Fruit fly (Drosophila melanogaster) whole organism, embryonic: ENCODE measurements around the gene HDAC6.

ENCODE experiments used
- ATbp ChIP-seq: fragments of 200-800 bp; sonication (Bioruptor generic); optimal IDR thresholded peaks from 2 replicates; lab custom pipeline; 2017; ENCODE audit warnings: missing biosample characterization, mild to moderate bottlenecking, missing genetic modification characterization, missing genetic modification reagents
- Atf-2 ChIP-seq: fragments of 200-800 bp; sonication (Bioruptor generic); optimal IDR thresholded peaks from 2 replicates; lab custom pipeline; 2016; ENCODE audit warnings: missing biosample characterization, missing genetic modification characterization
- B-H1 ChIP-seq: fragments of 200-800 bp; sonication (Bioruptor generic); IDR thresholded peaks from 3 replicates; pipeline ENCODE4 v1.3.6; 2022; ENCODE audit warnings: missing biosample characterization, missing genetic modification characterization
- CG10267 ChIP-seq: fragments of 200-800 bp; sonication (Bioruptor generic); optimal IDR thresholded peaks from 2 replicates; lab custom pipeline; 2018; ENCODE audit warnings: missing biosample characterization, mild to moderate bottlenecking, missing genetic modification characterization, moderate library complexity
- CG11456 ChIP-seq: fragments of 200-800 bp; sonication (Bioruptor generic); IDR thresholded peaks from 3 replicates; pipeline ENCODE4 v1.3.6; 2022; ENCODE audit warnings: missing biosample characterization, missing genetic modification characterization
- CG12236 ChIP-seq: fragments of 200-800 bp; sonication (Bioruptor generic); optimal IDR thresholded peaks from 2 replicates; lab custom pipeline; 2016; ENCODE audit warnings: missing biosample characterization, missing genetic modification characterization
- CG12391 ChIP-seq: fragments of 200-800 bp; sonication (Bioruptor generic); optimal IDR thresholded peaks from 3 replicates; lab custom pipeline; 2018; ENCODE audit warnings: missing biosample characterization, mild to moderate bottlenecking, missing genetic modification characterization, moderate library complexity
- CG12744 ChIP-seq: fragments of 200-800 bp; sonication (Bioruptor generic); optimal IDR thresholded peaks from 2 replicates; lab custom pipeline; 2016; ENCODE audit warnings: missing biosample characterization, missing genetic modification characterization
- CG17802 ChIP-seq: fragments of 200-800 bp; sonication (Bioruptor generic); optimal IDR thresholded peaks from 2 replicates; lab custom pipeline; 2018; ENCODE audit warnings: missing biosample characterization, mild to moderate bottlenecking, missing genetic modification characterization, moderate library complexity
- CG17829 ChIP-seq: fragments of 200-800 bp; optimal IDR thresholded peaks from 2 replicates; lab custom pipeline; 2019; ENCODE audit warnings: missing biosample characterization, mild to moderate bottlenecking, missing genetic modification characterization, moderate library complexity
- CG2120 ChIP-seq: fragments of 200-800 bp; sonication (Bioruptor generic); optimal IDR thresholded peaks from 3 replicates; lab custom pipeline; 2016; ENCODE audit warnings: missing biosample characterization, missing genetic modification characterization
- CG2199 ChIP-seq: fragments of 200-800 bp; sonication (Bioruptor generic); IDR thresholded peaks from 3 replicates; pipeline ENCODE4 v1.3.6; 2022; ENCODE audit warnings: missing biosample characterization, missing genetic modification characterization
- CG2712 ChIP-seq: fragments of 200-800 bp; optimal IDR thresholded peaks from 3 replicates; lab custom pipeline; 2019; ENCODE audit warnings: missing biosample characterization, mild to moderate bottlenecking, missing genetic modification characterization, moderate library complexity
- CG30403 ChIP-seq: fragments of 200-800 bp; sonication (Bioruptor generic); optimal IDR thresholded peaks from 3 replicates; lab custom pipeline; 2016; ENCODE audit warnings: missing biosample characterization, missing genetic modification characterization
- CG32532 ChIP-seq: fragments of 200-800 bp; sonication (Bioruptor generic); IDR thresholded peaks from 2 replicates; pipeline ENCODE4 v1.3.6; 2022; ENCODE audit warnings: missing biosample characterization, missing genetic modification characterization
- CG3407 ChIP-seq: fragments of 200-800 bp; sonication (Bioruptor generic); optimal IDR thresholded peaks from 2 replicates; lab custom pipeline; 2018; ENCODE audit warnings: missing biosample characterization, mild to moderate bottlenecking, missing genetic modification characterization
- CG34224 ChIP-seq: fragments of 200-800 bp; sonication (Bioruptor generic); IDR thresholded peaks from 3 replicates; pipeline ENCODE4 v1.3.6; 2022; ENCODE audit warnings: missing biosample characterization, missing genetic modification characterization; ENCODE audit not compliant: partially characterized antibody
- CG34422 ChIP-seq: fragments of 200-800 bp; sonication (Bioruptor generic); IDR thresholded peaks from 3 replicates; pipeline ENCODE4 v1.3.6; 2022; ENCODE audit warnings: missing biosample characterization, missing genetic modification characterization
- CG4424 ChIP-seq: fragments of 200-800 bp; sonication (Bioruptor generic); optimal IDR thresholded peaks from 3 replicates; lab custom pipeline; 2016; ENCODE audit warnings: missing biosample characterization, missing genetic modification characterization
- CG6254 ChIP-seq: fragments of 200-800 bp; sonication (Bioruptor generic); optimal IDR thresholded peaks from 3 replicates; lab custom pipeline; 2017; ENCODE audit warnings: mild to moderate bottlenecking, missing biosample characterization, missing genetic modification reagents, missing genetic modification characterization
- CG6854 ChIP-seq: fragments of 200-800 bp; sonication (Bioruptor generic); optimal IDR thresholded peaks from 3 replicates; lab custom pipeline; 2017; ENCODE audit warnings: missing biosample characterization, mild to moderate bottlenecking, missing genetic modification characterization
- CG9727 ChIP-seq: fragments of 200-800 bp; sonication (Bioruptor generic); optimal IDR thresholded peaks from 3 replicates; lab custom pipeline; 2017; ENCODE audit warnings: missing biosample characterization, mild to moderate bottlenecking, missing genetic modification characterization
- Camta ChIP-seq: fragments of 200-800 bp; sonication (Bioruptor generic); optimal IDR thresholded peaks from 2 replicates; lab custom pipeline; 2016; ENCODE audit warnings: missing biosample characterization, missing genetic modification characterization
- CrebB ChIP-seq: fragments of 200-800 bp; sonication (Bioruptor generic); optimal IDR thresholded peaks from 3 replicates; lab custom pipeline; 2018; ENCODE audit warnings: missing biosample characterization, mild to moderate bottlenecking, missing genetic modification characterization
- Dfd ChIP-seq, 2 experiments: fragments of >200 bp; optimal IDR thresholded peaks; 2 replicates each; lab custom pipeline; 2017; ENCODE audit warnings: missing biosample characterization in 2 of 2, missing genetic modification characterization in 2 of 2
- Ets65A ChIP-seq: fragments of 200-800 bp; sonication (Bioruptor generic); peaks from one replicate; lab custom pipeline; 2016; ENCODE audit warnings: missing biosample characterization, missing genetic modification characterization
- Mad ChIP-seq: fragments of 200-800 bp; sonication (Bioruptor generic); optimal IDR thresholded peaks from 2 replicates; lab custom pipeline; 2016; ENCODE audit warnings: missing biosample characterization, missing genetic modification characterization
- Max ChIP-seq: fragments of 200-800 bp; sonication (Bioruptor generic); optimal IDR thresholded peaks from 2 replicates; lab custom pipeline; 2016; ENCODE audit warnings: missing biosample characterization, mild to moderate bottlenecking, missing genetic modification characterization
- Med ChIP-seq: fragments of 200-800 bp; sonication (Bioruptor generic); peaks from one replicate; lab custom pipeline; 2016; ENCODE audit warnings: missing biosample characterization, missing genetic modification characterization, mild to moderate bottlenecking, inconsistent platforms, moderate library complexity
- NC2β ChIP-seq: fragments of 200-800 bp; sonication (Bioruptor generic); optimal IDR thresholded peaks from 2 replicates; lab custom pipeline; 2016; ENCODE audit warnings: missing biosample characterization, missing genetic modification characterization
- Neu2 ChIP-seq: fragments of 200-800 bp; sonication (Bioruptor generic); optimal IDR thresholded peaks from 3 replicates; lab custom pipeline; 2016; ENCODE audit warnings: missing biosample characterization, missing genetic modification characterization, borderline replicate concordance
- Sox102F ChIP-seq: fragments of 200-800 bp; sonication (Bioruptor generic); optimal IDR thresholded peaks from 2 replicates; lab custom pipeline; 2018; ENCODE audit warnings: missing biosample characterization, mild to moderate bottlenecking, missing genetic modification characterization, moderate library complexity
- Sry-δ ChIP-seq: fragments of 200-800 bp; sonication (Bioruptor generic); optimal IDR thresholded peaks from 2 replicates; lab custom pipeline; 2016; ENCODE audit warnings: missing biosample characterization, missing genetic modification characterization
- TFAM ChIP-seq: fragments of 200-800 bp; sonication (Bioruptor generic); optimal IDR thresholded peaks from 2 replicates; lab custom pipeline; 2017; ENCODE audit warnings: missing biosample characterization, missing genetic modification characterization, inconsistent platforms
- ap ChIP-seq: fragments of 200-800 bp; sonication (Bioruptor generic); IDR thresholded peaks from 2 replicates; pipeline ENCODE4 v1.3.6; 2022; ENCODE audit warnings: missing biosample characterization, missing genetic modification characterization
- bowl ChIP-seq: fragments of 200-800 bp; sonication (Bioruptor generic); IDR thresholded peaks from 2 replicates; pipeline ENCODE4 v1.3.6; 2022; ENCODE audit warnings: missing biosample characterization, missing genetic modification characterization
- br ChIP-seq: fragments of >200 bp; optimal IDR thresholded peaks from 2 replicates; lab custom pipeline; 2017
- btn ChIP-seq: fragments of 200-800 bp; sonication (Bioruptor generic); optimal IDR thresholded peaks from 2 replicates; lab custom pipeline; 2016; ENCODE audit warnings: missing biosample characterization, missing genetic modification characterization
- caup ChIP-seq: fragments of 200-800 bp; sonication (Bioruptor generic); optimal IDR thresholded peaks from 3 replicates; lab custom pipeline; 2017; ENCODE audit warnings: missing biosample characterization, mild to moderate bottlenecking, missing genetic modification characterization, moderate library complexity; ENCODE audit not compliant: severe bottlenecking
- chinmo ChIP-seq: fragments of 200-800 bp; sonication (Bioruptor generic); IDR thresholded peaks from 4 replicates; pipeline ENCODE4 v1.3.6; 2022; ENCODE audit warnings: missing biosample characterization, missing genetic modification characterization; ENCODE audit not compliant: partially characterized antibody
- dmrt99B ChIP-seq: fragments of 200-800 bp; sonication (Bioruptor generic); optimal IDR thresholded peaks from 2 replicates; lab custom pipeline; 2018; ENCODE audit warnings: missing biosample characterization, mild to moderate bottlenecking, missing genetic modification characterization, moderate library complexity
- dysf ChIP-seq: fragments of 200-800 bp; sonication (Bioruptor generic); IDR thresholded peaks from 3 replicates; pipeline ENCODE4 v1.3.6; 2022; ENCODE audit warnings: missing biosample characterization, missing genetic modification characterization
- eve ChIP-seq, 2 experiments: fragments of >200 bp; optimal IDR thresholded peaks; 2 replicates each; lab custom pipeline; 2017; ENCODE audit warnings: missing biosample characterization in 2 of 2, missing genetic modification characterization in 2 of 2
- eyg ChIP-seq: fragments of 200-800 bp; sonication (Bioruptor generic); optimal IDR thresholded peaks from 3 replicates; lab custom pipeline; 2016; ENCODE audit warnings: missing biosample characterization, missing genetic modification characterization
- fd102C ChIP-seq: fragments of 200-800 bp; sonication (Bioruptor generic); optimal IDR thresholded peaks from 2 replicates; lab custom pipeline; 2018; ENCODE audit warnings: missing biosample characterization, mild to moderate bottlenecking, missing genetic modification characterization, moderate library complexity
- maf-S ChIP-seq: fragments of 200-800 bp; sonication (Bioruptor generic); optimal IDR thresholded peaks from 2 replicates; lab custom pipeline; 2016; ENCODE audit warnings: missing biosample characterization, missing genetic modification characterization
- pho ChIP-seq: fragments of 200-800 bp; sonication (Bioruptor generic); optimal IDR thresholded peaks from 2 replicates; lab custom pipeline; 2016; ENCODE audit warnings: missing biosample characterization, missing genetic modification characterization
- phol ChIP-seq: fragments of 200-800 bp; sonication (Bioruptor generic); optimal IDR thresholded peaks from 3 replicates; lab custom pipeline; 2018; ENCODE audit warnings: missing biosample characterization, mild to moderate bottlenecking, missing genetic modification characterization, moderate library complexity
- ranshi ChIP-seq: fragments of 200-800 bp; sonication (Bioruptor generic); IDR thresholded peaks from 2 replicates; pipeline ENCODE4 v1.3.6; 2022; ENCODE audit warnings: missing biosample characterization, missing genetic modification characterization
- sug ChIP-seq: fragments of 200-800 bp; optimal IDR thresholded peaks from 2 replicates; lab custom pipeline; 2019; ENCODE audit warnings: missing biosample characterization, mild to moderate bottlenecking, missing genetic modification characterization, moderate library complexity
- twi ChIP-seq: fragments of 200-800 bp; optimal IDR thresholded peaks from 2 replicates; lab custom pipeline; 2019; ENCODE audit warnings: missing biosample characterization, mild to moderate bottlenecking, missing genetic modification characterization, moderate library complexity
- vnd ChIP-seq: fragments of 200-800 bp; sonication (Bioruptor generic); IDR thresholded peaks from 3 replicates; pipeline ENCODE4 v1.3.6; 2022; ENCODE audit warnings: missing biosample characterization, missing genetic modification characterization; ENCODE audit not compliant: partially characterized antibody
- wdn ChIP-seq: fragments of 200-800 bp; sonication (Bioruptor generic); IDR thresholded peaks from 2 replicates; pipeline ENCODE4 v1.3.6; 2022; ENCODE audit warnings: missing biosample characterization, missing genetic modification characterization

Gene HDAC6

DNA sequence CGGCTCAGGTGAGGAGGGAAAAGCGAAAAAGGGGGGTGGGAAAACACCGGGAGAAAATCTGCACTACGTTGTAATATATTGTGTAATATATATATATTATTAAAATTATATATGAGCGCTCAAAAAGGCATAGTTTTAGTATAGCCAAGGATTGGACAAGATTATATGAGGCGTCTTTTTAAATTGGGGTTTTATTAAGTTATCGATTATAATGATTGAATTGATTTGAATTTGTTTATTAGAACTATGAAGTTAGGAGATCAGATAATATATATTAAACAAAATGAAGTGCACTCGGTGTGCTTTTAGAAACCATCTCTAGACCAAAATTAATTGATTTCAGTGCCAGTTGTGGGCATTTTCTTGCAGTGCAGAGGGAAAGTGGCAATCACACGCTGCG, 30.5 kb downstream of the HDAC6 start (continued):
- TF ChIP-seq Camta (GFP tag; lab: Kevin White, UChicago) = no peak
- no peak for TF ChIP-seq CG6854 (GFP tag; lab: Kevin White, UChicago)
- no peak for TF ChIP-seq CG2120 (GFP tag; lab: Kevin White, UChicago)
- peak; percentile 12 for TF ChIP-seq Sox102F (GFP tag; lab: Kevin White, UChicago)
- no peak for TF ChIP-seq Neu2 (GFP tag; lab: Kevin White, UChicago)
- TF ChIP-seq Ets65A = peak; percentile 14
- TF ChIP-seq CG32532 (GFP tag; lab: Robert Waterston, UW) = no peak
- TF ChIP-seq CG4424 (GFP tag; lab: Kevin White, UChicago) = no peak
- no peak for TF ChIP-seq twi
- no peak for TF ChIP-seq CG12744 (GFP tag; lab: Kevin White, UChicago)
- no peak for TF ChIP-seq Max (GFP tag; lab: Kevin White, UChicago)
- TF ChIP-seq CG10267 (tag; lab: Kevin White, UChicago) = peak; percentile 24
- no peak for TF ChIP-seq sug
- peak; percentile 16 for TF ChIP-seq CG17829 (tag; lab: Kevin White, UChicago)
- no peak for TF ChIP-seq chinmo (GFP tag; lab: Robert Waterston, UW)
- no peak for TF ChIP-seq CG3407 (GFP tag; lab: Kevin White, UChicago)
- no peak for TF ChIP-seq CG34224
- TF ChIP-seq CG2199 (GFP tag; lab: Robert Waterston, UW) = no peak
- TF ChIP-seq fd102C (GFP tag; lab: Kevin White, UChicago) = no peak
- TF ChIP-seq Med (GFP tag; lab: Kevin White, UChicago) = no peak
- TF ChIP-seq pho (GFP tag; lab: Kevin White, UChicago) = no peak
- no peak for TF ChIP-seq wdn (GFP tag; lab: Robert Waterston, UW)
- no peak for TF ChIP-seq Sry-δ (GFP tag; lab: Kevin White, UChicago)
- peak; percentile 22 for TF ChIP-seq CG12391 (tag; lab: Kevin White, UChicago)
- TF ChIP-seq NC2β (GFP tag; lab: Kevin White, UChicago) = no peak
- no peak for TF ChIP-seq CG34422 (GFP tag; lab: Robert Waterston, UW)
- TF ChIP-seq CG6254 (GFP tag; lab: Kevin White, UChicago) = no peak
- no peak for TF ChIP-seq ranshi (GFP tag; lab: Robert Waterston, UW)
- TF ChIP-seq ATbp (GFP tag; lab: Kevin White, UChicago) = peak; percentile 9
- TF ChIP-seq Atf-2 (GFP tag; lab: Kevin White, UChicago) = no peak
- TF ChIP-seq CG9727 (GFP tag; lab: Kevin White, UChicago) = peak; percentile 18
- TF ChIP-seq TFAM (GFP tag; lab: Kevin White, UChicago) = no peak
- TF ChIP-seq CrebB (tag; lab: Kevin White, UChicago) = no peak
- TF ChIP-seq B-H1 (GFP tag; lab: Robert Waterston, UW) = no peak
- TF ChIP-seq Mad (GFP tag; lab: Kevin White, UChicago) = no peak
- no peak for TF ChIP-seq vnd (GFP tag; lab: Robert Waterston, UW)
- no peak for TF ChIP-seq btn (GFP tag; lab: Kevin White, UChicago)
- TF ChIP-seq CG2712 (tag; lab: Kevin White, UChicago) = peak; percentile 28
- TF ChIP-seq eve (GFP tag; optimal IDR thresholded peaks at IDR 0.05; lab: Kevin White, UChicago) = no peak
- TF ChIP-seq caup (GFP tag; lab: Kevin White, UChicago) = no peak
- peak; percentile 3 for TF ChIP-seq CG30403 (GFP tag; lab: Kevin White, UChicago)
- peak; percentile 47 for TF ChIP-seq phol (tag; lab: Kevin White, UChicago)
- TF ChIP-seq dmrt99B (tag; lab: Kevin White, UChicago) = peak; percentile 41
- TF ChIP-seq br (lab: Kevin White, UChicago) = no peak
- no peak for TF ChIP-seq CG17802 (tag; lab: Kevin White, UChicago)
- TF ChIP-seq maf-S (GFP tag; lab: Kevin White, UChicago) = no peak
- TF ChIP-seq ap (GFP tag; lab: Robert Waterston, UW) = no peak
- TF ChIP-seq dysf (GFP tag; lab: Robert Waterston, UW) = no peak
- TF ChIP-seq eyg (GFP tag; lab: Kevin White, UChicago) = no peak
- TF ChIP-seq bowl (GFP tag; lab: Robert Waterston, UW) = no peak
- no peak for TF ChIP-seq Dfd (GFP tag; optimal IDR thresholded peaks at IDR 0.05; lab: Kevin White, UChicago)
- no peak for TF ChIP-seq CG12236 (GFP tag; lab: Kevin White, UChicago)
- no peak for TF ChIP-seq CG11456 (GFP tag; lab: Robert Waterston, UW)
